Fruit fly (Drosophila melanogaster) whole organism, pupa: Measurements from ENCODE around the gene RNF220.

Experiments used
- CG10348 ChIP-seq: fragments of 200-800 bp; sonication (Bioruptor generic); IDR thresholded peaks from 2 replicates; pipeline ENCODE4 v1.3.6; 2022; ENCODE audit warnings: missing biosample characterization, missing genetic modification characterization
- CG12605 ChIP-seq: fragments of 200-800 bp; sonication (Bioruptor generic); IDR thresholded peaks from 2 replicates; pipeline ENCODE4 v1.3.6; 2022; ENCODE audit warnings: missing biosample characterization, missing genetic modification characterization
- CG14655 ChIP-seq: fragments of 200-800 bp; sonication (Bioruptor generic); optimal IDR thresholded peaks from 3 replicates; lab custom pipeline; 2017; ENCODE audit warnings: mild to moderate bottlenecking, missing biosample characterization, missing genetic modification reagents, missing genetic modification characterization
- CG15710 ChIP-seq: fragments of 200-800 bp; sonication (Bioruptor generic); optimal IDR thresholded peaks from 2 replicates; lab custom pipeline; 2018; ENCODE audit warnings: missing biosample characterization, mild to moderate bottlenecking, missing genetic modification characterization, moderate library complexity
- CG17806 ChIP-seq: fragments of 200-800 bp; sonication (Bioruptor generic); optimal IDR thresholded peaks from 2 replicates; lab custom pipeline; 2018; ENCODE audit warnings: missing biosample characterization, mild to moderate bottlenecking, missing genetic modification characterization, moderate library complexity
- CG32121 ChIP-seq: fragments of 200-800 bp; sonication (Bioruptor generic); IDR thresholded peaks from 2 replicates; pipeline ENCODE4 v1.3.6; 2022; ENCODE audit warnings: missing biosample characterization, missing genetic modification characterization
- CG4496 ChIP-seq: fragments of 200-800 bp; sonication (Bioruptor generic); IDR thresholded peaks from 3 replicates; pipeline ENCODE4 v1.3.6; 2022; ENCODE audit warnings: missing biosample characterization, missing genetic modification characterization
- CG8301 ChIP-seq: fragments of 200-800 bp; sonication (Bioruptor generic); optimal IDR thresholded peaks from 2 replicates; lab custom pipeline; 2018; ENCODE audit warnings: missing biosample characterization, mild to moderate bottlenecking, missing genetic modification characterization
- D1 ChIP-seq: fragments of 200-800 bp; sonication (Bioruptor generic); optimal IDR thresholded peaks from 2 replicates; lab custom pipeline; 2018; ENCODE audit warnings: missing biosample characterization, mild to moderate bottlenecking, missing genetic modification characterization, moderate library complexity
- EcR ChIP-seq: fragments of 200-800 bp; sonication (Bioruptor generic); optimal IDR thresholded peaks from 3 replicates; lab custom pipeline; 2019; ENCODE audit warnings: missing biosample characterization, missing genetic modification characterization, mild to moderate bottlenecking, moderate library complexity, missing genetic modification reagents
- Ets98B ChIP-seq: fragments of 200-800 bp; sonication (Bioruptor generic); IDR thresholded peaks from 2 replicates; pipeline ENCODE4 v1.3.6; 2022; ENCODE audit warnings: missing biosample characterization, missing genetic modification characterization
- fd96Ca ChIP-seq: fragments of 200-800 bp; sonication (Bioruptor generic); IDR thresholded peaks from 3 replicates; pipeline ENCODE4 v1.3.6; 2022; ENCODE audit warnings: missing biosample characterization, missing genetic modification characterization
- gl ChIP-seq: fragments of 200-800 bp; sonication (Bioruptor generic); optimal IDR thresholded peaks from 2 replicates; lab custom pipeline; 2018; ENCODE audit warnings: missing biosample characterization, mild to moderate bottlenecking, missing genetic modification characterization
- rn ChIP-seq: fragments of 200-800 bp; sonication (Bioruptor generic); IDR thresholded peaks from 2 replicates; pipeline ENCODE4 v1.3.6; 2022; ENCODE audit warnings: missing biosample characterization, missing genetic modification characterization

dm6 chr3R:22732995-22733394, 6.8 kb upstream of the RNF220 start:
- no peak for TF ChIP-seq CG17806 (tag; lab: Kevin White, UChicago)
- no peak for TF ChIP-seq CG4496 (GFP tag; lab: Robert Waterston, UW)
- TF ChIP-seq CG8301 (tag; lab: Kevin White, UChicago) = no peak
- no peak for TF ChIP-seq Ets98B
- TF ChIP-seq fd96Ca (GFP tag; lab: Robert Waterston, UW) = no peak
- no peak for TF ChIP-seq EcR (GFP tag; lab: Kevin White, UChicago)
- TF ChIP-seq CG15710 (tag; lab: Kevin White, UChicago) = no peak
- TF ChIP-seq CG12605 = no peak
- no peak for TF ChIP-seq CG32121 (GFP tag; lab: Robert Waterston, UW)
- no peak for TF ChIP-seq D1
- no peak for TF ChIP-seq rn (GFP tag; lab: Robert Waterston, UW)
- no peak for TF ChIP-seq gl
- TF ChIP-seq CG14655 (GFP tag; lab: Kevin White, UChicago) = no peak
- no peak for TF ChIP-seq CG10348 (GFP tag; lab: Robert Waterston, UW)
